Fruit fly (Drosophila melanogaster): ENCODE measurements around the gene CG1789.

The CG1789 gene

DNA sequence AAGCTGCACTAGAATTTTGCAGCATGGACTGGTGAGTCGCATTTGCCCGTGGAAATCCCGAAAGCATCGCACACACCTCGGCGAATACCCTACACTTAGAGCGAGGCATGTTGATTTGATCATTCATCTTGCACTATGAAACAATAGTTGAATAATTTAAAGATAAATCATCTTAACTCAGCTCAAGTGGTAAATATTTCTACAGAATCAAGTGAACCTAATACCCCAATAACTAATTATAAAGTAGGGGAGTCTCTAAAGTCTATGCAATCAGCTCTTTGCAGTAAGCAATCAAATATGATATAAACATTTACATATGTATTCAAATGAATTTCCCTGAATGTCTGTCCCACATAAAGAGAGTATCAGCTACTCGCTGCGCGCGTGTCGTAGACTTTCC lies 42.9 kb upstream of the CG1789 start (continued):
- no peak for TF ChIP-seq CG9727 (GFP tag; optimal IDR thresholded peaks at IDR 0.05)
- TF ChIP-seq D19A (tag; optimal IDR thresholded peaks at IDR 0.05) = peak; percentile 41
- TF ChIP-seq Doc3 (GFP tag; IDR thresholded peaks at IDR 0.05; ENCODE audit: partially characterized antibody) = no peak
- peak; percentile 14 for TF ChIP-seq CG8290 (GFP tag; optimal IDR thresholded peaks at IDR 0.05)
- TF ChIP-seq CG8290 (tag; optimal IDR thresholded peaks at IDR 0.05) = no peak
- TF ChIP-seq grau (tag; optimal IDR thresholded peaks at IDR 0.05) = no peak
- TF ChIP-seq chif (GFP tag; optimal IDR thresholded peaks at IDR 0.05) = no peak
- peak; percentile 69 for TF ChIP-seq CG14667 (GFP tag; IDR thresholded peaks at IDR 0.05)
- TF ChIP-seq ase (GFP tag; IDR thresholded peaks at IDR 0.05) = peak; percentile 85
- TF ChIP-seq sug (tag; optimal IDR thresholded peaks at IDR 0.05) = no peak
- no peak for TF ChIP-seq Oli (tag; optimal IDR thresholded peaks at IDR 0.05)
- peak; percentile 84 for TF ChIP-seq pnt (GFP tag; optimal IDR thresholded peaks at IDR 0.05)
- peak; percentile 74 for TF ChIP-seq gro (GFP tag; optimal IDR thresholded peaks at IDR 0.05)
- no peak for TF ChIP-seq CG9215 (GFP tag; IDR thresholded peaks at IDR 0.05)
- TF ChIP-seq CG14050 (GFP tag; IDR thresholded peaks at IDR 0.05) = no peak
- TF ChIP-seq CG14965 (GFP tag; optimal IDR thresholded peaks at IDR 0.05; ENCODE audit: borderline replicate concordance) = no peak
- no peak for TF ChIP-seq Hey (tag; optimal IDR thresholded peaks at IDR 0.05)
- TF ChIP-seq Drgx (GFP tag; IDR thresholded peaks at IDR 0.05) = peak; percentile 67
- TF ChIP-seq CG7745 (tag; optimal IDR thresholded peaks at IDR 0.05) = no peak

DNA sequence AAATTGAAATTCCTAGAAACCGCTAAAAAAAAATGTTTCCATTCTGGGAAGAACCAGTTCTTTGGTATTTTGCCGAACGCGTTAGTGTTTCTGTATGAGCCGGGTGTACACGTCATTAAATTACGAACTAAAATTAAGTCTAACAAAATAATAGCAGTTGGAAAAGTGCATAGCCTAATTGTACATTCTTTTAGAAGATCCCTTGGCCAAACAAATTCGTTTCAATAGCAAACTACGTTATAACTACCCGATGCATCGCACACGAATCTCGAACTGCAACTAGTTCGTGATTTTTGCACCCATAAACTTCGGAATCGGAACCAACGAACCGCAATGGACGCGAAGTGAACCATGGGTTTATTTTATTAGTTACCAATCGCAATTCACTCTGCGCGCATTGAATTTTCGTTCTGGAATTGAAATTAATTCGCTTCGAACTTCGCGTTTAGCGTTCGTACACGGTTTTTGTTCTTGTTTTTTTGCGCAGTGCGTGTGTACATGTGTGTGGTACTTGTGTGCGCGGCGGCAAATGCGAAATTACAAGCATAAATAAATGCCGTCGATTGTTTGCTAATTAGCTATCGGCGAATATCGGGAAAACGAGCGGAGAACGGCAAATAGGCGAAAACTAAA lies 39.0 kb upstream of the CG1789 start, which contains the start of gene CAH3:
CAH3 (plus strand) TSS at position 64 of the 633 bp plus-strand sequence.
- TF ChIP-seq CG5245 (GFP tag; optimal IDR thresholded peaks at IDR 0.05) (peak; percentile 84), corto (GFP tag; optimal IDR thresholded peaks at IDR 0.05) (peak; percentile 59), CG7357 (GFP tag; IDR thresholded peaks at IDR 0.05) (peak; percentile 74; the same call in 2 of the 3 replicates), CG12391 (tag; optimal IDR thresholded peaks at IDR 0.05) (peak; percentile 96), kay (GFP tag; optimal IDR thresholded peaks at IDR 0.05) (peak; percentile 77), Drgx (GFP tag; IDR thresholded peaks at IDR 0.05) (peak; percentile 94), Hr78 (GFP tag; optimal IDR thresholded peaks at IDR 0.05) (peak in 1 of 2 experiments; percentile 66), CG4854 (GFP tag; optimal IDR thresholded peaks at IDR 0.05) (peak; percentile 88), CG6854 (GFP tag; optimal IDR thresholded peaks at IDR 0.05) (peak; percentile 89), E2f1 (GFP tag; IDR thresholded peaks at IDR 0.05) (peak; percentile 90), BEAF-32 (GFP tag; optimal IDR thresholded peaks at IDR 0.05) (peak; percentile 44), salm (tag; optimal IDR thresholded peaks at IDR 0.05) (peak; percentile 84), CG12299 (tag; optimal IDR thresholded peaks at IDR 0.05) (peak; percentile 93), CG9215 (GFP tag; IDR thresholded peaks at IDR 0.05) (peak; percentile 84), tup (GFP tag; optimal IDR thresholded peaks at IDR 0.05) (peak; percentile 77), CG8924 (tag; optimal IDR thresholded peaks at IDR 0.05) (peak; percentile 96), Meics (GFP tag; optimal IDR thresholded peaks at IDR 0.05) (peak; percentile 95), ro (GFP tag; IDR thresholded peaks at IDR 0.05) (peak; percentile 58; the same call in 1 of the 2 replicates), Tbp (GFP tag; optimal IDR thresholded peaks at IDR 0.05) (no peak), CoRest (tag; optimal IDR thresholded peaks at IDR 0.05) (peak; percentile 96), CG10431 (GFP tag; optimal IDR thresholded peaks at IDR 0.05) (peak; percentile 77), CG3847 (GFP tag; IDR thresholded peaks at IDR 0.05) (peak; percentile 93), BtbVII (GFP tag; optimal IDR thresholded peaks at IDR 0.05) (peak; percentile 90), CG7987 (GFP tag; optimal IDR thresholded peaks at IDR 0.05) (peak; percentile 81), CG15601 (tag; optimal IDR thresholded peaks at IDR 0.05) (peak; percentile 91), CG8281 (tag; optimal IDR thresholded peaks at IDR 0.05) (peak; percentile 80), zfh1 (GFP tag; IDR thresholded peaks at IDR 0.05) (peak; percentile 96), prd (optimal IDR thresholded peaks at IDR 0.05) (no peak), prd (GFP tag; IDR thresholded peaks at IDR 0.05) (peak; percentile 92), YL-1 (GFP tag; optimal IDR thresholded peaks at IDR 0.05) (peak; percentile 77), mam (GFP tag; optimal IDR thresholded peaks at IDR 0.05) (peak; percentile 93), CG10959 (GFP tag; IDR thresholded peaks at IDR 0.05) (peak; percentile 79), crol (GFP tag; IDR thresholded peaks at IDR 0.05) (no peak)

All from whole organism, embryonic.